Worm (Caenorhabditis elegans) whole organism, early embryonic: ENCODE results near the gene sra-7.

Experiments used
- B0310.2 ChIP-seq: sonication (generic microtip); optimal IDR thresholded peaks from 2 replicates; lab custom pipeline; 2016; ENCODE audit warnings: mild to moderate bottlenecking, missing genetic modification characterization, missing compliant biosample characterization
- F13C5.2 ChIP-seq: sonication (generic microtip); optimal IDR thresholded peaks from 2 replicates; lab custom pipeline; 2017; ENCODE audit warnings: mild to moderate bottlenecking, missing genetic modification characterization, inconsistent platforms, missing compliant biosample characterization
- aly-1 ChIP-seq: sonication (generic microtip); optimal IDR thresholded peaks from 2 replicates; lab custom pipeline; 2016; ENCODE audit warnings: missing genetic modification characterization, missing compliant biosample characterization
- ama-1 ChIP-seq: fragments of 150-350 bp; optimal IDR thresholded peaks from 2 replicates; lab custom pipeline; 2014
- ceh-13 ChIP-seq: fragments of 200-800 bp; sonication (Bioruptor generic); optimal IDR thresholded peaks from 2 replicates; lab custom pipeline; 2018; ENCODE audit warnings: mild to moderate bottlenecking, missing genetic modification characterization, missing compliant biosample characterization
- hnd-1 ChIP-seq: sonication (generic microtip); optimal IDR thresholded peaks from 2 replicates; lab custom pipeline; 2016; ENCODE audit warnings: missing genetic modification characterization, missing compliant biosample characterization

DNA sequence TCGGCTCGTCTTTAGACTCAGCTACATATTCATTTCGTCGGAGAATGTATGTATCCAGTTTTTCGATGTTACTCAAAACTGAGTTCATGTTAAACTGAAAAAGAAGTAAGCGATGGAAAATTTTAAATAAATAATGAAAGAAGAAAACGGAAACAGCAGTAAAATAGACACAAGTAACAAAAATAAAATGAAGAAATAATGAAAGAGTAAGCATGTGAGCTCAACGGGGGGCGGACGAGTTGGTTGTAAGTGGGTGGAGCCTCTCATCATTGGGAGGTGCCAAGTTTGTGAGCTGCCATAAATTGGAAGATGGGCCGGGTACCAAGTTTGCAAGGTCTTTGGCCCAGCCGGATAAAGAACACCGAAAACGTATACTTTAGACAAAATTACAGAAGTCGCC, 39.0 kb downstream of the sra-7 start, which contains the start of gene wee-1.1:
- TF ChIP-seq ceh-13 (GFP tag; lab: Kevin White, UChicago) (no peak), hnd-1 (tag; lab: Kevin White, UChicago) (no peak), aly-1 (no peak), ama-1 (lab: Kevin White, UChicago) (no peak), B0310.2 (tag; lab: Kevin White, UChicago) (no peak), F13C5.2 (no peak)
